Worm (Caenorhabditis elegans) whole organism, L4 larva: Measurements from ENCODE around the gene Y116A8C.25.

ENCODE experiments used
- F10B5.3 ChIP-seq: sonication (generic microtip); optimal IDR thresholded peaks from 2 replicates; lab custom pipeline; 2016; ENCODE audit warnings: mild to moderate bottlenecking, missing genetic modification characterization, missing compliant biosample characterization
- F37D6.2 ChIP-seq: sonication (generic microtip); optimal IDR thresholded peaks from 2 replicates; lab custom pipeline; 2016; ENCODE audit warnings: mild to moderate bottlenecking, missing genetic modification characterization, missing compliant biosample characterization
- F49E8.2 ChIP-seq: sonication (generic microtip); optimal IDR thresholded peaks from 2 replicates; lab custom pipeline; 2016; ENCODE audit warnings: missing compliant biosample characterization, mild to moderate bottlenecking, missing genetic modification characterization, borderline replicate concordance
- T20F7.1 ChIP-seq: fragments of 200-800 bp; sonication (Bioruptor generic); optimal IDR thresholded peaks from 2 replicates; lab custom pipeline; 2018; ENCODE audit warnings: mild to moderate bottlenecking, missing genetic modification characterization, missing compliant biosample characterization
- Y5F2A.4 ChIP-seq: fragments of 200-800 bp; sonication (Bioruptor generic); optimal IDR thresholded peaks from 2 replicates; lab custom pipeline; 2018; ENCODE audit warnings: mild to moderate bottlenecking, missing genetic modification characterization, missing compliant biosample characterization
- ZK546.5 ChIP-seq, 2 experiments: sonication (generic microtip); optimal IDR thresholded peaks; 2 replicates each; lab custom pipeline; 2017; ENCODE audit warnings: missing biosample characterization in 2 of 2, missing genetic modification characterization in 2 of 2
- attf-4 ChIP-seq: sonication (generic microtip); optimal IDR thresholded peaks from 3 replicates; lab custom pipeline; 2017; ENCODE audit warnings: missing biosample characterization, missing genetic modification characterization
- ceh-32 ChIP-seq: sonication (generic microtip); optimal IDR thresholded peaks from 2 replicates; lab custom pipeline; 2016; ENCODE audit warnings: mild to moderate bottlenecking, missing genetic modification characterization, missing compliant biosample characterization; ENCODE audit not compliant: poor library complexity
- daf-16 ChIP-seq, 3 experiments: sonication (generic microtip); optimal IDR thresholded peaks; 2 replicates each; lab custom pipeline; 2016 to 2017; ENCODE audit warnings: missing genetic modification characterization in 3 of 3, missing genetic modification reagents in 3 of 3, mild to moderate bottlenecking in 2 of 3, missing compliant biosample characterization in 2 of 3, missing biosample characterization in 1 of 3, moderate library complexity in 1 of 3
- dmd-6 ChIP-seq: fragments of 200-800 bp; sonication (Bioruptor generic); IDR thresholded peaks from 2 replicates; pipeline ENCODE4 v1.3.6; 2022; ENCODE audit warnings: missing genetic modification reagents, missing genetic modification characterization, missing compliant biosample characterization
- dmd-8 ChIP-seq: fragments of 200-800 bp; sonication (Bioruptor generic); IDR thresholded peaks from 2 replicates; pipeline ENCODE4 v1.3.6; 2022; ENCODE audit warnings: missing genetic modification characterization, missing compliant biosample characterization
- dpl-1 ChIP-seq: fragments of 150-350 bp; optimal IDR thresholded peaks from 2 replicates; lab custom pipeline; 2014; ENCODE audit warnings: missing biosample characterization, missing genetic modification reagents, missing genetic modification characterization
- dve-1 ChIP-seq: sonication (generic microtip); optimal IDR thresholded peaks from 2 replicates; lab custom pipeline; 2017; ENCODE audit warnings: antibody characterized with exemption, mild to moderate bottlenecking, missing genetic modification characterization, missing compliant biosample characterization; ENCODE audit not compliant: insufficient read depth
- egl-43 ChIP-seq: fragments of 200-800 bp; sonication (Bioruptor generic); IDR thresholded peaks from 2 replicates; pipeline ENCODE4 v1.3.6; 2022; ENCODE audit warnings: missing genetic modification reagents, missing genetic modification characterization, missing compliant biosample characterization
- fos-1 ChIP-seq: fragments of 150-350 bp; optimal IDR thresholded peaks from 2 replicates; lab custom pipeline; 2014; ENCODE audit warnings: missing biosample characterization, missing genetic modification characterization
- hif-1 ChIP-seq, 2 experiments: sonication (generic microtip); optimal IDR thresholded peaks; 2 replicates each; lab custom pipeline; 2016 to 2017; ENCODE audit warnings: missing compliant biosample characterization in 2 of 2, missing genetic modification characterization in 2 of 2, missing genetic modification reagents in 2 of 2, missing genotype in 2 of 2, mild to moderate bottlenecking in 1 of 2
- hlh-11 ChIP-seq: fragments of 200-800 bp; sonication (Bioruptor generic); optimal IDR thresholded peaks from 2 replicates; lab custom pipeline; 2018; ENCODE audit warnings: mild to moderate bottlenecking, missing genetic modification characterization, missing compliant biosample characterization
- hlh-30 ChIP-seq: sonication (generic microtip); optimal IDR thresholded peaks from 2 replicates; lab custom pipeline; 2017; ENCODE audit warnings: antibody characterized with exemption, mild to moderate bottlenecking, missing genetic modification characterization, missing compliant biosample characterization; ENCODE audit not compliant: insufficient read depth
- lin-38 ChIP-seq: fragments of 200-800 bp; sonication (Bioruptor generic); IDR thresholded peaks from 2 replicates; pipeline ENCODE4 v1.3.6; 2022; ENCODE audit warnings: missing genetic modification reagents, missing genetic modification characterization, missing compliant biosample characterization
- lsy-2 ChIP-seq, 2 experiments: fragments of 150-350 bp in 1 of 2; sonication (generic microtip) in 1 of 2; optimal IDR thresholded peaks; 2 replicates each; lab custom pipeline; 2014 to 2017; ENCODE audit warnings: missing biosample characterization in 2 of 2, missing genetic modification characterization in 2 of 2
- madf-5 ChIP-seq, 2 experiments: fragments of 200-800 bp; sonication (Bioruptor generic); IDR thresholded peaks; 2 replicates each; pipeline ENCODE4 v1.3.6; 2022; ENCODE audit warnings: missing compliant biosample characterization in 2 of 2, missing genetic modification characterization in 2 of 2
- mdt-29 ChIP-seq: fragments of 200-800 bp; sonication (Bioruptor generic); IDR thresholded peaks from 2 replicates; pipeline ENCODE4 v1.3.6; 2022; ENCODE audit warnings: missing genetic modification reagents, missing genetic modification characterization, missing compliant biosample characterization
- mep-1 ChIP-seq: fragments of 150-350 bp; sonication (generic microtip); optimal IDR thresholded peaks from 3 replicates; lab custom pipeline; 2014; ENCODE audit warnings: missing biosample characterization, missing genetic modification characterization
- mes-2 ChIP-seq: sonication (generic microtip); optimal IDR thresholded peaks from 2 replicates; lab custom pipeline; 2016; ENCODE audit warnings: missing genotype, mild to moderate bottlenecking, missing genetic modification characterization, missing compliant biosample characterization; ENCODE audit not compliant: poor library complexity, severe bottlenecking
- mxl-2 ChIP-seq: fragments of 200-800 bp; sonication (Bioruptor generic); conservative IDR thresholded peaks from 2 replicates; pipeline ENCODE4 v1.3.6; 2022; ENCODE audit warnings: missing genetic modification reagents, missing genetic modification characterization, missing compliant biosample characterization
- nhr-11 ChIP-seq: fragments of 150-350 bp; optimal IDR thresholded peaks from 2 replicates; lab custom pipeline; 2014; ENCODE audit warnings: missing biosample characterization, missing genetic modification characterization
- nhr-42 ChIP-seq: fragments of 200-800 bp; sonication (Bioruptor generic); IDR thresholded peaks from 2 replicates; pipeline ENCODE4 v1.3.6; 2022; ENCODE audit warnings: missing genetic modification characterization, missing compliant biosample characterization
- pha-4 ChIP-seq, 2 experiments: fragments of 150-350 bp in 1 of 2; fragments of 200-800 bp in 1 of 2; sonication (Bioruptor generic) in 1 of 2; IDR thresholded peaks in 1 of 2; optimal IDR thresholded peaks in 1 of 2; 2 replicates each; pipeline versions ENCODE4 v1.3.6 to Lab custom; 2014 to 2022; ENCODE audit warnings: missing genetic modification characterization in 2 of 2, missing genetic modification reagents in 2 of 2, missing biosample characterization in 1 of 2, missing compliant biosample characterization in 1 of 2
- rbr-2 ChIP-seq: sonication (generic microtip); optimal IDR thresholded peaks from 2 replicates; lab custom pipeline; 2016; ENCODE audit warnings: missing genotype, missing genetic modification characterization, missing compliant biosample characterization
- set-16 ChIP-seq: fragments of 200-800 bp; sonication (Bioruptor generic); IDR thresholded peaks from 2 replicates; pipeline ENCODE4 v1.3.6; 2022; ENCODE audit warnings: missing genetic modification reagents, missing genetic modification characterization, missing compliant biosample characterization
- skn-1 ChIP-seq: fragments of 150-350 bp; optimal IDR thresholded peaks from 2 replicates; lab custom pipeline; 2014; ENCODE audit warnings: missing biosample characterization, missing genetic modification characterization
- snpc-1.2 ChIP-seq: fragments of 200-800 bp; sonication (Bioruptor generic); IDR thresholded peaks from 2 replicates; pipeline ENCODE4 v1.3.6; 2022; ENCODE audit warnings: missing genetic modification reagents, missing genetic modification characterization, missing compliant biosample characterization
- spr-1 ChIP-seq: sonication (generic microtip); optimal IDR thresholded peaks from 2 replicates; lab custom pipeline; 2016; ENCODE audit warnings: mild to moderate bottlenecking, missing genetic modification characterization, missing compliant biosample characterization
- tag-97 ChIP-seq: fragments of 200-800 bp; sonication (Bioruptor generic); IDR thresholded peaks from 2 replicates; pipeline ENCODE4 v1.3.6; 2022; ENCODE audit warnings: missing genetic modification characterization, missing compliant biosample characterization
- unc-62 ChIP-seq, 3 experiments: fragments of 150-350 bp in 1 of 3; sonication (generic microtip); optimal IDR thresholded peaks in 2 of 3; peaks in 1 of 3; 1 replicate in 1 of 3; 2 replicates in 2 of 3; lab custom pipeline; 2014 to 2017; ENCODE audit warnings: missing biosample characterization in 3 of 3, missing genetic modification characterization in 3 of 3, missing genetic modification reagents in 3 of 3, missing genotype in 1 of 3
- vab-7 ChIP-seq: fragments of 200-800 bp; sonication (Bioruptor generic); IDR thresholded peaks from 2 replicates; pipeline ENCODE4 v1.3.6; 2022; ENCODE audit warnings: missing genetic modification reagents, missing genetic modification characterization, missing compliant biosample characterization
- zfp-2 ChIP-seq: sonication (generic microtip); optimal IDR thresholded peaks from 2 replicates; lab custom pipeline; 2016; ENCODE audit warnings: mild to moderate bottlenecking, missing genetic modification characterization, missing compliant biosample characterization
- zip-2 ChIP-seq: fragments of 150-350 bp; optimal IDR thresholded peaks from 2 replicates; lab custom pipeline; 2014; ENCODE audit warnings: missing biosample characterization, missing genetic modification characterization
- ztf-7 ChIP-seq: fragments of 150-350 bp; optimal IDR thresholded peaks from 2 replicates; lab custom pipeline; 2014; ENCODE audit warnings: missing biosample characterization, missing genetic modification characterization

Y116A8C.25 gene

DNA sequence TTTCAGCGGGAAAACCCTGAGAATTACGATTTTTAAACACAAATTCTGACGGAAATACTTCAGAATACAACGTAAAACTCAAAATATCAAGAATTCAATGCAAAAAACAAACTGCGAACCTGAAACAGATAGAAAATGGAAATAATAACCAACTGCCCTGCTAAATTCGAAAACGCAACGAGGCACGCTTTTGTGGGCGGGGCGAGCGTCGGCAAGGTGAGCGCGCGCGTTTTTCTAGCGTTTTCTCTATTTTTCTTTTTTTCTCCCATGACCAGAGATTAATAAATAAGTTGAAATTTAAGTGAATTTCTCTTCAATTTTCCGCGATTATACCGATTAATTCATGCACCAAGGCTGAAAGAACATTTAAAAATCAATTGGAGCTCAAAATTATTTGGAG is 40.0 kb upstream of the Y116A8C.25 start, which contains the start of gene uaf-2:
uaf-2 (minus strand) TSS at position 183 of the 400 bp plus-strand sequence.
- TF ChIP-seq mep-1 (tag; lab: Kevin White, UChicago) (peak; percentile 65), zfp-2 (tag; lab: Kevin White, UChicago) (no peak), pha-4 (GFP tag; IDR thresholded peaks at IDR 0.05; lab: Robert Waterston, UW) (peak; percentile 19; the same call in 1 of the 2 replicates), pha-4 (tag; optimal IDR thresholded peaks at IDR 0.05; lab: Kevin White, UChicago) (no peak), ztf-7 (no peak), zip-2 (no peak), lin-38 (peak; percentile 25; the same call in 1 of the 2 replicates), fos-1 (tag; lab: Kevin White, UChicago) (no peak), ZK546.5 (tag; optimal IDR thresholded peaks at IDR 0.05; lab: Kevin White, UChicago) (no peak), dve-1 (peak; percentile 19), nhr-11 (tag; lab: Kevin White, UChicago) (no peak), vab-7 (GFP tag; lab: Robert Waterston, UW) (no peak), daf-16 (GFP tag; optimal IDR thresholded peaks at IDR 0.05; lab: Kevin White, UChicago) (no peak), daf-16 (tag; optimal IDR thresholded peaks at IDR 0.05; lab: Kevin White, UChicago) (peak; percentile 20), dmd-8 (GFP tag; lab: Robert Waterston, UW) (no peak), hlh-30 (tag; lab: Kevin White, UChicago) (peak; percentile 50), Y5F2A.4 (GFP tag; lab: Kevin White, UChicago) (no peak), hlh-11 (tag; lab: Kevin White, UChicago) (no peak), F10B5.3 (tag; lab: Kevin White, UChicago) (no peak), hif-1 (tag; optimal IDR thresholded peaks at IDR 0.05; lab: Kevin White, UChicago) (peak in 1 of 2 experiments; percentile 19), snpc-1.2 (GFP tag; lab: Robert Waterston, UW) (peak; percentile 36), dmd-6 (no peak), dpl-1 (GFP tag; lab: Kevin White, UChicago) (peak; percentile 44), mxl-2 (GFP tag; lab: Robert Waterston, UW) (no peak), rbr-2 (tag; lab: Kevin White, UChicago) (peak; percentile 17), nhr-42 (no peak), F49E8.2 (tag; lab: Kevin White, UChicago) (no peak), lsy-2 (tag; optimal IDR thresholded peaks at IDR 0.05; lab: Kevin White, UChicago) (no peak), F37D6.2 (tag; lab: Kevin White, UChicago) (no peak), T20F7.1 (GFP tag; lab: Kevin White, UChicago) (no peak), ceh-32 (tag; lab: Kevin White, UChicago) (no peak), unc-62 (GFP tag; optimal IDR thresholded peaks at IDR 0.05 in 1 of 2; lab: Kevin White, UChicago) (peak in 1 of 2 experiments; percentile 1), unc-62 (tag; optimal IDR thresholded peaks at IDR 0.05; lab: Kevin White, UChicago) (no peak), tag-97 (GFP tag; lab: Robert Waterston, UW) (no peak), skn-1 (tag; lab: Kevin White, UChicago) (no peak), egl-43 (GFP tag; lab: Robert Waterston, UW) (no peak), mes-2 (tag; lab: Kevin White, UChicago) (peak; percentile 82)

DNA sequence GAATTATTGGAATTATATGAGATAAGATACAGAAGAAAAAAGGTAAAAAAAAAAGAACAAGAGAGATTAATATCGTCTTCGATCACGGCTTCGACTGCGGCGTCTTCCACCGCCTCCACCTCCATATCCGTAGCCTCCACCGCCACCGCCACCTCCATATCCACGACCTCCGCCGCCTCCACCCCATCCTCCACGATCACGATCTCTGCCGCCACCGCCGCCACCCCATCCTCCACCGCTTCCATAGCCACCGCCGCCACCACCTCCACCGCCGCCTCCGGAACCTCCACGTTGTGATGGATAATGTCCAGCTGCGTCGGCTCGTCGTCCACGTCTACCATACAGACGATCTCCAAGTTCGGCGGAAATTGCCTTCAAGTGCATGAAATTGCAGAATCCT is 38.3 kb upstream of the Y116A8C.25 start:
- TF ChIP-seq nhr-42 (no peak), mdt-29 (GFP tag; lab: Robert Waterston, UW) (0 out of 2 replicates have a peak, but pooled peaks have one; percentile 1), set-16 (GFP tag; lab: Robert Waterston, UW) (peak; percentile 98), spr-1 (tag; lab: Kevin White, UChicago) (no peak), attf-4 (tag; lab: Kevin White, UChicago) (no peak), F10B5.3 (tag; lab: Kevin White, UChicago) (no peak), madf-5 (GFP tag; IDR thresholded peaks at IDR 0.05; lab: Robert Waterston, UW) (no peak)
